Worm (Caenorhabditis elegans) whole organism, young adult: ENCODE measurements around the gene frpr-5.
A peak's percentile ranks its signal among the peaks of the same experiment; 100 is the strongest.

ENCODE experiments used
- C06A6.2 ChIP-seq: fragments of 200-800 bp; sonication (Bioruptor generic); conservative IDR thresholded peaks from 2 replicates; pipeline ENCODE4 v1.3.6; 2022; ENCODE audit warnings: missing genetic modification characterization, missing compliant biosample characterization
- F10E7.11 ChIP-seq: sonication (generic microtip); optimal IDR thresholded peaks from 2 replicates; lab custom pipeline; 2017; ENCODE audit warnings: mild to moderate bottlenecking, missing genetic modification characterization, moderate library complexity, missing compliant biosample characterization
- F22D6.2 ChIP-seq: sonication (generic microtip); optimal IDR thresholded peaks from 2 replicates; lab custom pipeline; 2016; ENCODE audit warnings: mild to moderate bottlenecking, missing genetic modification characterization, missing compliant biosample characterization
- F33H1.4 ChIP-seq: fragments of 200-800 bp; sonication (Bioruptor generic); IDR thresholded peaks from 2 replicates; pipeline ENCODE4 v1.3.6; 2022; ENCODE audit warnings: missing genetic modification reagents, missing genetic modification characterization, missing compliant biosample characterization
- F37B4.10 ChIP-seq: fragments of 200-800 bp; sonication (Bioruptor generic); IDR thresholded peaks from 2 replicates; pipeline ENCODE4 v1.3.6; 2022; ENCODE audit warnings: missing genetic modification characterization, missing compliant biosample characterization
- F39B2.1 ChIP-seq: fragments of 200-800 bp; sonication (Bioruptor generic); IDR thresholded peaks from 2 replicates; pipeline ENCODE4 v1.3.6; 2022; ENCODE audit warnings: missing genetic modification reagents, missing genetic modification characterization, missing compliant biosample characterization
- F49E8.2 ChIP-seq: sonication (generic microtip); optimal IDR thresholded peaks from 3 replicates; lab custom pipeline; 2017; ENCODE audit warnings: missing genetic modification characterization, mild to moderate bottlenecking, missing compliant biosample characterization, antibody characterized with exemption, moderate library complexity; ENCODE audit not compliant: insufficient read depth
- F52B5.7 ChIP-seq: sonication (generic microtip); optimal IDR thresholded peaks from 2 replicates; lab custom pipeline; 2016; ENCODE audit warnings: mild to moderate bottlenecking, missing genetic modification characterization, missing compliant biosample characterization
- K11D2.4 ChIP-seq: fragments of 200-800 bp; sonication (Bioruptor generic); IDR thresholded peaks from 2 replicates; pipeline ENCODE4 v1.3.6; 2022; ENCODE audit warnings: missing genetic modification reagents, missing genetic modification characterization, missing compliant biosample characterization
- K12H6.12 ChIP-seq: fragments of 200-800 bp; sonication (Bioruptor generic); optimal IDR thresholded peaks from 2 replicates; lab custom pipeline; 2018; ENCODE audit warnings: mild to moderate bottlenecking, missing genetic modification characterization, missing compliant biosample characterization
- T07F8.4 ChIP-seq: sonication (generic microtip); optimal IDR thresholded peaks from 2 replicates; lab custom pipeline; 2016; ENCODE audit warnings: mild to moderate bottlenecking, missing genetic modification characterization, moderate library complexity, missing compliant biosample characterization
- Y53G8AR.9 ChIP-seq: fragments of 200-800 bp; sonication (Bioruptor generic); conservative IDR thresholded peaks from 2 replicates; pipeline ENCODE4 v1.3.6; 2022; ENCODE audit warnings: missing genetic modification reagents, missing genetic modification characterization, missing compliant biosample characterization
- Y67H2A.10 ChIP-seq: fragments of 200-800 bp; sonication (Bioruptor generic); conservative IDR thresholded peaks from 2 replicates; pipeline ENCODE4 v1.3.6; 2022; ENCODE audit warnings: missing genetic modification reagents, missing genetic modification characterization, missing compliant biosample characterization
- ZK185.1 ChIP-seq: sonication (generic microtip); optimal IDR thresholded peaks from 2 replicates; lab custom pipeline; 2016; ENCODE audit warnings: mild to moderate bottlenecking, missing genetic modification characterization, missing compliant biosample characterization; ENCODE audit not compliant: poor library complexity, severe bottlenecking
- athp-1 ChIP-seq: sonication (generic microtip); optimal IDR thresholded peaks from 2 replicates; lab custom pipeline; 2017; ENCODE audit warnings: mild to moderate bottlenecking, missing genetic modification characterization, missing compliant biosample characterization
- attf-5 ChIP-seq: fragments of 200-800 bp; sonication (Bioruptor generic); optimal IDR thresholded peaks from 2 replicates; lab custom pipeline; 2018; ENCODE audit warnings: mild to moderate bottlenecking, missing genetic modification characterization, missing compliant biosample characterization
- bed-1 ChIP-seq: fragments of 200-800 bp; sonication (Bioruptor generic); IDR thresholded peaks from 2 replicates; pipeline ENCODE4 v1.3.6; 2022; ENCODE audit warnings: missing genetic modification reagents, missing genetic modification characterization, missing compliant biosample characterization
- cebp-2 ChIP-seq: fragments of 200-800 bp; sonication (Bioruptor generic); IDR thresholded peaks from 2 replicates; pipeline ENCODE4 v1.3.6; 2022; ENCODE audit warnings: missing genetic modification characterization, missing compliant biosample characterization
- dox-1 ChIP-seq: fragments of 200-800 bp; sonication (Bioruptor generic); IDR thresholded peaks from 2 replicates; pipeline ENCODE4 v1.3.6; 2022; ENCODE audit warnings: missing genetic modification reagents, missing genetic modification characterization, missing compliant biosample characterization
- dpff-1 ChIP-seq: sonication (generic microtip); optimal IDR thresholded peaks from 2 replicates; lab custom pipeline; 2017; ENCODE audit warnings: mild to moderate bottlenecking, missing genetic modification characterization, missing compliant biosample characterization
- dpl-1 ChIP-seq: fragments of 150-350 bp; optimal IDR thresholded peaks from 2 replicates; lab custom pipeline; 2014; ENCODE audit warnings: missing biosample characterization, missing genetic modification reagents, missing genetic modification characterization
- efl-1 ChIP-seq: fragments of 150-350 bp; optimal IDR thresholded peaks from 2 replicates; lab custom pipeline; 2014; ENCODE audit warnings: missing biosample characterization, missing genetic modification reagents, missing genetic modification characterization
- egl-18 ChIP-seq: fragments of 200-800 bp; sonication (Bioruptor generic); IDR thresholded peaks from 2 replicates; pipeline ENCODE4 v1.3.6; 2022; ENCODE audit warnings: missing genetic modification reagents, missing genetic modification characterization, missing compliant biosample characterization
- egl-44 ChIP-seq: fragments of 200-800 bp; sonication (Bioruptor generic); IDR thresholded peaks from 2 replicates; pipeline ENCODE4 v1.3.6; 2022; ENCODE audit warnings: missing genetic modification reagents, missing genetic modification characterization, missing compliant biosample characterization
- ekl-4 ChIP-seq: fragments of 200-800 bp; sonication (Bioruptor generic); IDR thresholded peaks from 2 replicates; pipeline ENCODE4 v1.3.6; 2022; ENCODE audit warnings: missing genetic modification reagents, missing genetic modification characterization, missing compliant biosample characterization
- ets-4 ChIP-seq: fragments of 200-800 bp; sonication (Bioruptor generic); optimal IDR thresholded peaks from 2 replicates; lab custom pipeline; 2018; ENCODE audit warnings: mild to moderate bottlenecking, missing genetic modification characterization, missing compliant biosample characterization
- fkh-3 ChIP-seq: sonication (generic microtip); optimal IDR thresholded peaks from 2 replicates; lab custom pipeline; 2016; ENCODE audit warnings: mild to moderate bottlenecking, missing genetic modification characterization, missing compliant biosample characterization
- hlh-12 ChIP-seq: sonication (generic microtip); optimal IDR thresholded peaks from 2 replicates; lab custom pipeline; 2016; ENCODE audit warnings: missing genetic modification characterization, missing compliant biosample characterization
- hlh-26 ChIP-seq: fragments of 200-800 bp; sonication (Bioruptor generic); conservative IDR thresholded peaks from 2 replicates; pipeline ENCODE4 v1.3.6; 2022; ENCODE audit warnings: missing genetic modification reagents, missing genetic modification characterization, missing compliant biosample characterization
- lag-1 ChIP-seq: fragments of 200-800 bp; sonication (Bioruptor generic); IDR thresholded peaks from 2 replicates; pipeline ENCODE4 v1.3.6; 2022; ENCODE audit warnings: missing genetic modification reagents, missing genetic modification characterization, missing compliant biosample characterization
- lin-54 ChIP-seq: fragments of 200-800 bp; sonication (Bioruptor generic); optimal IDR thresholded peaks from 2 replicates; lab custom pipeline; 2018; ENCODE audit warnings: mild to moderate bottlenecking, missing genetic modification characterization, missing compliant biosample characterization
- lsl-1 ChIP-seq: fragments of 200-800 bp; sonication (Bioruptor generic); optimal IDR thresholded peaks from 2 replicates; lab custom pipeline; 2018; ENCODE audit warnings: mild to moderate bottlenecking, missing genetic modification characterization, moderate library complexity, missing compliant biosample characterization
- madf-6 ChIP-seq: fragments of 200-800 bp; sonication (Bioruptor generic); IDR thresholded peaks from 2 replicates; pipeline ENCODE4 v1.3.6; 2022; ENCODE audit warnings: missing genetic modification reagents, missing genetic modification characterization, missing compliant biosample characterization
- madf-8 ChIP-seq: fragments of 200-800 bp; sonication (Bioruptor generic); conservative IDR thresholded peaks from 2 replicates; pipeline ENCODE4 v1.3.6; 2022; ENCODE audit warnings: missing genetic modification reagents, missing genetic modification characterization, missing compliant biosample characterization
- mcd-1 ChIP-seq: fragments of 200-800 bp; sonication (Bioruptor generic); IDR thresholded peaks from 2 replicates; pipeline ENCODE4 v1.3.6; 2022; ENCODE audit warnings: missing genetic modification reagents, missing genetic modification characterization, missing compliant biosample characterization
- nfyb-1 ChIP-seq: fragments of 200-800 bp; sonication (Bioruptor generic); IDR thresholded peaks from 2 replicates; pipeline ENCODE4 v1.3.6; 2022; ENCODE audit warnings: missing genetic modification reagents, missing genetic modification characterization, missing compliant biosample characterization
- nhr-120 ChIP-seq: fragments of 200-800 bp; sonication (Bioruptor generic); IDR thresholded peaks from 2 replicates; pipeline ENCODE4 v1.3.6; 2022; ENCODE audit warnings: missing genetic modification characterization, missing compliant biosample characterization
- nhr-27 ChIP-seq: fragments of 200-800 bp; sonication (Bioruptor generic); optimal IDR thresholded peaks from 2 replicates; lab custom pipeline; 2018; ENCODE audit warnings: mild to moderate bottlenecking, missing genetic modification characterization, moderate library complexity, missing compliant biosample characterization
- nhr-80 ChIP-seq: sonication (generic microtip); optimal IDR thresholded peaks from 2 replicates; lab custom pipeline; 2016; ENCODE audit warnings: missing genetic modification characterization, missing compliant biosample characterization
- pha-4 ChIP-seq: fragments of 150-350 bp; sonication (generic microtip); optimal IDR thresholded peaks from 2 replicates; lab custom pipeline; 2014; ENCODE audit warnings: missing biosample characterization, missing genetic modification reagents, missing genetic modification characterization
- rpc-1 ChIP-seq, 2 experiments: fragments of 150-350 bp in 1 of 2; sonication (generic microtip) in 1 of 2; optimal IDR thresholded peaks; 2 replicates each; lab custom pipeline; 2014 to 2018; ENCODE audit warnings: missing biosample characterization in 1 of 2, missing genetic modification characterization in 1 of 2, missing genetic modification reagents in 1 of 2, missing genotype in 1 of 2
- sea-2 ChIP-seq: fragments of 200-800 bp; sonication (Bioruptor generic); IDR thresholded peaks from 2 replicates; pipeline ENCODE4 v1.3.6; 2022; ENCODE audit warnings: missing genetic modification characterization, missing compliant biosample characterization
- snpc-1.3 ChIP-seq: sonication (generic microtip); optimal IDR thresholded peaks from 2 replicates; lab custom pipeline; 2017; ENCODE audit warnings: missing genetic modification characterization, mild to moderate bottlenecking, missing compliant biosample characterization, antibody characterized with exemption, moderate library complexity, missing genotype, missing genetic modification reagents; ENCODE audit not compliant: insufficient read depth
- tlf-1 ChIP-seq: fragments of 200-800 bp; sonication (Bioruptor generic); optimal IDR thresholded peaks from 2 replicates; lab custom pipeline; 2018; ENCODE audit warnings: mild to moderate bottlenecking, missing genetic modification characterization, missing compliant biosample characterization
- unc-130 ChIP-seq: sonication (generic microtip); optimal IDR thresholded peaks from 2 replicates; lab custom pipeline; 2016; ENCODE audit warnings: missing genetic modification reagents, missing genetic modification characterization, missing compliant biosample characterization
- xnd-1 ChIP-seq: sonication (generic microtip); optimal IDR thresholded peaks from 2 replicates; lab custom pipeline; 2016; ENCODE audit warnings: missing genotype, missing genetic modification reagents, missing genetic modification characterization, missing compliant biosample characterization
- zfh-2 ChIP-seq: fragments of 200-800 bp; sonication (Bioruptor generic); conservative IDR thresholded peaks from 2 replicates; pipeline ENCODE4 v1.3.6; 2022; ENCODE audit warnings: missing genetic modification reagents, missing genetic modification characterization, missing compliant biosample characterization
- ztf-18 ChIP-seq: sonication (generic microtip); optimal IDR thresholded peaks from 2 replicates; lab custom pipeline; 2016; ENCODE audit warnings: missing genotype, mild to moderate bottlenecking, missing genetic modification characterization, missing compliant biosample characterization
- ztf-3 ChIP-seq: fragments of 200-800 bp; sonication (Bioruptor generic); optimal IDR thresholded peaks from 2 replicates; lab custom pipeline; 2018; ENCODE audit warnings: mild to moderate bottlenecking, missing genetic modification characterization, missing compliant biosample characterization

frpr-5 gene

DNA sequence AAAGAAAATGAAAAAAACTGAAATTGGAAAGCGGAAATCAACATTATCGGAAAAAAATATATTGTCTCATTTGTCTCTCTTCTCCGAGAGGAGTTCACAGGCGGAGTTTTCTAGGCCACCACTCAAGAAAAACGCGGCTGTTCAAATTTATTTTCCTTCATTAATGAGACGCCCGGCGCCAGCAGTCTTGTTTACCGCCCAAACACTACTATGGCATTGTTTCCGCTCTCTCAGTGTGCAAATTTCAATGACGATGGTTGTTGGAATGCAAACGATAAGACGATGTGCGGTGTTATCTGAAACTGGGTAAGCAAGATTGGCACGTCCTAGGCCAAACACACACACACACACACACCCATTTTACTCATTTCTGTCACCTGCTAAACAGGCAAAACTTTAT, 20.8 kb upstream of the frpr-5 start, which contains the start of gene cav-2:
cav-2 (plus strand) TSS at position 359 of the 400 bp plus-strand sequence.
- TF ChIP-seq mcd-1 (peak; percentile 85), sea-2 (GFP tag; lab: Robert Waterston, UW) (no peak), K11D2.4 (GFP tag; lab: Robert Waterston, UW) (no peak), tlf-1 (GFP tag; lab: Kevin White, UChicago) (peak; percentile 21), F39B2.1 (GFP tag; lab: Robert Waterston, UW) (no peak), F37B4.10 (no peak), T07F8.4 (no peak), xnd-1 (peak; percentile 4), lag-1 (GFP tag; lab: Robert Waterston, UW) (0 out of 2 replicates have a peak, but pooled peaks have one; percentile 66), hlh-12 (tag; lab: Kevin White, UChicago) (no peak), snpc-1.3 (no peak), ZK185.1 (tag; lab: Kevin White, UChicago) (peak; percentile 89), madf-8 (GFP tag; lab: Robert Waterston, UW) (peak; percentile 45), F49E8.2 (no peak), attf-5 (GFP tag; lab: Kevin White, UChicago) (peak; percentile 78), hlh-26 (no peak), bed-1 (GFP tag; lab: Robert Waterston, UW) (no peak), ztf-18 (tag; lab: Kevin White, UChicago) (peak; percentile 6), K12H6.12 (tag; lab: Kevin White, UChicago) (peak; percentile 51), zfh-2 (GFP tag; lab: Robert Waterston, UW) (no peak), dox-1 (GFP tag; lab: Robert Waterston, UW) (peak; percentile 83), F10E7.11 (tag; lab: Kevin White, UChicago) (no peak), efl-1 (GFP tag; lab: Kevin White, UChicago) (peak; percentile 74), ztf-3 (GFP tag; lab: Kevin White, UChicago) (peak; percentile 20), ekl-4 (GFP tag; lab: Robert Waterston, UW) (0 out of 2 replicates have a peak, but pooled peaks have one; percentile 52), F33H1.4 (GFP tag; lab: Robert Waterston, UW) (peak; percentile 44), cebp-2 (GFP tag; lab: Robert Waterston, UW) (no peak), nhr-27 (tag; lab: Kevin White, UChicago) (peak; percentile 57), F52B5.7 (no peak), nhr-80 (tag; lab: Kevin White, UChicago) (peak; percentile 95), athp-1 (tag; lab: Kevin White, UChicago) (peak; percentile 11), egl-44 (peak; percentile 33; the same call in 1 of the 2 replicates), dpff-1 (tag; lab: Kevin White, UChicago) (no peak), fkh-3 (no peak), C06A6.2 (GFP tag; lab: Robert Waterston, UW) (0 out of 2 replicates have a peak, but pooled peaks have one; percentile 28), rpc-1 (optimal IDR thresholded peaks at IDR 0.05; lab: Kevin White, UChicago) (no peak), rpc-1 (tag; optimal IDR thresholded peaks at IDR 0.05; lab: Kevin White, UChicago) (no peak), unc-130 (peak; percentile 97), Y53G8AR.9 (no peak), egl-18 (no peak), ets-4 (GFP tag; lab: Kevin White, UChicago) (peak; percentile 98), nhr-120 (GFP tag; lab: Robert Waterston, UW) (0 out of 2 replicates have a peak, but pooled peaks have one; percentile 53), lin-54 (GFP tag; lab: Kevin White, UChicago) (peak; percentile 95), nfyb-1 (GFP tag; lab: Robert Waterston, UW) (peak; percentile 52; the same call in 1 of the 2 replicates), dpl-1 (GFP tag; lab: Kevin White, UChicago) (peak; percentile 80), lsl-1 (GFP tag; lab: Kevin White, UChicago) (peak; percentile 36), pha-4 (tag; lab: Kevin White, UChicago) (no peak), F22D6.2 (tag; lab: Kevin White, UChicago) (peak; percentile 36), Y67H2A.10 (0 out of 2 replicates have a peak, but pooled peaks have one; percentile 52), madf-6 (peak; percentile 69)
